Fruit fly (Drosophila melanogaster): ENCODE data around the gene sds22.

Gene sds22

dm6 chr3R:17391313-17391845 lies at the start of gene sds22, which contains the start of gene Brf:
Gene sds22, plus strand, starts transcription at chr3R:17391594.
Gene Brf, minus strand, starts transcription at chr3R:17391337.
- TF ChIP-seq tio (GFP tag; optimal IDR thresholded peaks at IDR 0.05) = peak; percentile 93
- peak; percentile 60; the same call in 1 of the 2 replicates for TF ChIP-seq aop (GFP tag; IDR thresholded peaks at IDR 0.05)
- peak; percentile 87 for TF ChIP-seq org-1 (GFP tag; optimal IDR thresholded peaks at IDR 0.05)
- TF ChIP-seq CG13123 (GFP tag; optimal IDR thresholded peaks at IDR 0.05) = peak; percentile 94
- TF ChIP-seq CG8478 (optimal IDR thresholded peaks at IDR 0.05) = no peak
- peak; percentile 89 for TF ChIP-seq HmgD (GFP tag; optimal IDR thresholded peaks at IDR 0.05)
- TF ChIP-seq CG18476 (GFP tag; optimal IDR thresholded peaks at IDR 0.05) = peak; percentile 94
- peak; percentile 97 for TF ChIP-seq Abd-B (GFP tag; optimal IDR thresholded peaks at IDR 0.05)
- peak; percentile 71; the same call in 1 of the 2 replicates for TF ChIP-seq CG11696 (GFP tag; IDR thresholded peaks at IDR 0.05)
- TF ChIP-seq E2f1 (GFP tag; IDR thresholded peaks at IDR 0.05) = peak; percentile 87
- peak; percentile 76 for TF ChIP-seq kah (GFP tag; optimal IDR thresholded peaks at IDR 0.05)
- peak; percentile 100 for TF ChIP-seq CG10267 (tag; optimal IDR thresholded peaks at IDR 0.05)
- TF ChIP-seq CG17612 (GFP tag; IDR thresholded peaks at IDR 0.05) = peak; percentile 75; the same call in 1 of the 2 replicates
- TF ChIP-seq Dp (GFP tag; optimal IDR thresholded peaks at IDR 0.05) = peak; percentile 32
- peak; percentile 94 for TF ChIP-seq CG33213 (GFP tag; optimal IDR thresholded peaks at IDR 0.05)
- no peak for TF ChIP-seq lov (optimal IDR thresholded peaks at IDR 0.05)
- TF ChIP-seq lov (GFP tag; IDR thresholded peaks at IDR 0.05) = peak; percentile 86; the same call in 2 of the 3 replicates
- peak; percentile 93 for TF ChIP-seq CHES-1-like (GFP tag; optimal IDR thresholded peaks at IDR 0.05)
- peak; percentile 83; the same call in 1 of the 2 replicates for TF ChIP-seq wor (GFP tag; IDR thresholded peaks at IDR 0.05)
- peak; percentile 55 for TF ChIP-seq ac (GFP tag; optimal IDR thresholded peaks at IDR 0.05)
- TF ChIP-seq CG16863 (GFP tag; optimal IDR thresholded peaks at IDR 0.05) = peak; percentile 94
- TF ChIP-seq crol (GFP tag; IDR thresholded peaks at IDR 0.05) = no peak; the same call in 1 of the 2 replicates
- peak; percentile 90 for TF ChIP-seq stwl (tag; optimal IDR thresholded peaks at IDR 0.05)
- peak; percentile 96 for TF ChIP-seq lab (GFP tag; optimal IDR thresholded peaks at IDR 0.05)
- TF ChIP-seq tap (tag; optimal IDR thresholded peaks at IDR 0.05) = peak; percentile 89
- TF ChIP-seq nerfin-2 (GFP tag; IDR thresholded peaks at IDR 0.05; ENCODE audit: partially characterized antibody) = no peak
- TF ChIP-seq dati (GFP tag; IDR thresholded peaks at IDR 0.05) = peak; percentile 77
- no peak; the same call in 2 of the 3 replicates for TF ChIP-seq zen2 (GFP tag; IDR thresholded peaks at IDR 0.05; ENCODE audit: partially characterized antibody)
- TF ChIP-seq CG13624 (GFP tag; optimal IDR thresholded peaks at IDR 0.05) = peak; percentile 96
- peak; percentile 93 for TF ChIP-seq CG3065 (GFP tag; optimal IDR thresholded peaks at IDR 0.05)
- TF ChIP-seq schlank (tag; optimal IDR thresholded peaks at IDR 0.05) = peak; percentile 90
- peak; percentile 84 for TF ChIP-seq CG18011 (GFP tag; optimal IDR thresholded peaks at IDR 0.05)
- TF ChIP-seq gro (GFP tag; optimal IDR thresholded peaks at IDR 0.05) = peak; percentile 96
- peak; percentile 88 for TF ChIP-seq CG30020 (tag; optimal IDR thresholded peaks at IDR 0.05)
- peak; percentile 87 for TF ChIP-seq CG11560 (tag; IDR thresholded peaks at IDR 0.05)
- peak; percentile 93 for TF ChIP-seq croc (GFP tag; conservative IDR thresholded peaks at IDR 0.05)
- peak; percentile 99 for TF ChIP-seq Ets65A (GFP tag)
- TF ChIP-seq fd3F (GFP tag; optimal IDR thresholded peaks at IDR 0.05) = peak; percentile 95
- TF ChIP-seq run (tag; optimal IDR thresholded peaks at IDR 0.05) = peak; percentile 47
- peak; percentile 78 for TF ChIP-seq CG6254 (GFP tag; optimal IDR thresholded peaks at IDR 0.05)
- peak; percentile 95 for TF ChIP-seq bcd (GFP tag; optimal IDR thresholded peaks at IDR 0.05)
- TF ChIP-seq CG18262 (tag; optimal IDR thresholded peaks at IDR 0.05) = peak; percentile 94
- peak; percentile 97 for TF ChIP-seq CG13424 (tag; optimal IDR thresholded peaks at IDR 0.05)
- peak; percentile 94 for TF ChIP-seq Hmr (GFP tag; optimal IDR thresholded peaks at IDR 0.05)
- no peak for TF ChIP-seq Trl (optimal IDR thresholded peaks at IDR 0.05)
- peak; percentile 96 for TF ChIP-seq Trl (GFP tag; optimal IDR thresholded peaks at IDR 0.05)
- TF ChIP-seq Dfd (GFP tag; optimal IDR thresholded peaks at IDR 0.05) = peak in 1 of 2 experiments; percentile 91
- TF ChIP-seq pfk (GFP tag; optimal IDR thresholded peaks at IDR 0.05) = peak; percentile 59
- 0 out of 3 replicates have a peak, but pooled peaks have one; percentile 48 for TF ChIP-seq CG7963 (GFP tag; IDR thresholded peaks at IDR 0.05; ENCODE audit: partially characterized antibody)
- peak; percentile 92 for TF ChIP-seq CG32767 (GFP tag; IDR thresholded peaks at IDR 0.05)
- peak; percentile 96 for TF ChIP-seq CG4820 (GFP tag; optimal IDR thresholded peaks at IDR 0.05)

Data from whole organism, embryonic.